Worm (Caenorhabditis elegans): Measurements from ENCODE around the gene perm-5.

DNA sequence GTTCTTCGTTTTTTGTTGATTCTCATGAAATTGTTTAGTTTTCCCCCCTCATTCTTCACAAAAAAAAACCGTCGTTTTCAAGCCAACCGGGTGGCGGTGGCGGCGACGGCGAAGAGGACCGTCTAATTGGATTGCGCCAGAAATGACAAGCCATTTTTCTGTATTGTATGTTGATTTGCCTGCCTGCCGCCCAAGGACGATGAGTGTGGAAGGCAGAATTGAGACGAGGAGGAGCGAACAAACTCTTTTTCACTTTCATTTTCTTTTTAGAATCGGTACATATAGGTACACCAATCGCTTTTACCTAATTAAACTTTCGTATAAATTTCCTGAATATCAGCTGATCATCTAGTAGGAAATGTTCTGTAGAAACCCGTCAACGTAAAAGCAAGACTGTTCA, 1.6 kb downstream of the perm-5 start:
- TF ChIP-seq nhr-237 (tag; optimal IDR thresholded peaks at IDR 0.05) (no peak), ceh-28 (tag; optimal IDR thresholded peaks at IDR 0.05) (no peak), ceh-32 (tag; optimal IDR thresholded peaks at IDR 0.05; ENCODE audit: poor library complexity) (no peak), daf-8 (GFP tag; IDR thresholded peaks at IDR 0.05) (no peak), skn-1 (tag; optimal IDR thresholded peaks at IDR 0.05) (no peak), php-3 (GFP tag; IDR thresholded peaks at IDR 0.05) (no peak), lin-39 (tag; optimal IDR thresholded peaks at IDR 0.05) (no peak), lin-15B (tag; optimal IDR thresholded peaks at IDR 0.05) (no peak), mdl-1 (tag; optimal IDR thresholded peaks at IDR 0.05) (no peak), dmd-8 (GFP tag; IDR thresholded peaks at IDR 0.05) (no peak)
